Worm (Caenorhabditis elegans) whole organism, L4 larva: ENCODE data around the gene C18B2.4.

Experiments
- D1046.2 ChIP-seq: fragments of 200-800 bp; sonication (Bioruptor generic); IDR thresholded peaks from 2 replicates; pipeline ENCODE4 v1.3.6; 2022; ENCODE audit warnings: missing genetic modification characterization, missing compliant biosample characterization
- R02D3.7 ChIP-seq: fragments of 150-350 bp; sonication (generic microtip); optimal IDR thresholded peaks from 3 replicates; lab custom pipeline; 2014; ENCODE audit warnings: missing biosample characterization, missing genetic modification characterization
- T20F7.1 ChIP-seq: fragments of 200-800 bp; sonication (Bioruptor generic); optimal IDR thresholded peaks from 2 replicates; lab custom pipeline; 2018; ENCODE audit warnings: mild to moderate bottlenecking, missing genetic modification characterization, missing compliant biosample characterization
- Y48G9A.11 ChIP-seq: fragments of 200-800 bp; sonication (Bioruptor generic); IDR thresholded peaks from 2 replicates; pipeline ENCODE4 v1.3.6; 2022; ENCODE audit warnings: missing genetic modification reagents, missing genetic modification characterization, missing compliant biosample characterization
- ZK337.2 ChIP-seq: fragments of 200-800 bp; sonication (Bioruptor generic); IDR thresholded peaks from 2 replicates; pipeline ENCODE4 v1.3.6; 2022; ENCODE audit warnings: missing genetic modification reagents, missing genetic modification characterization, missing compliant biosample characterization
- aha-1 ChIP-seq: fragments of 150-350 bp; peaks from one replicate; lab custom pipeline; 2014; ENCODE audit warnings: missing biosample characterization, missing genetic modification characterization
- daf-12 ChIP-seq: fragments of 150-350 bp; optimal IDR thresholded peaks from 2 replicates; lab custom pipeline; 2014; ENCODE audit warnings: missing biosample characterization, missing genetic modification reagents, missing genetic modification characterization
- daf-16 ChIP-seq, 3 experiments: sonication (generic microtip); optimal IDR thresholded peaks; 2 replicates each; lab custom pipeline; 2016 to 2017; ENCODE audit warnings: missing genetic modification characterization in 3 of 3, missing genetic modification reagents in 3 of 3, mild to moderate bottlenecking in 2 of 3, missing compliant biosample characterization in 2 of 3, missing biosample characterization in 1 of 3, moderate library complexity in 1 of 3
- dmd-6 ChIP-seq: fragments of 200-800 bp; sonication (Bioruptor generic); IDR thresholded peaks from 2 replicates; pipeline ENCODE4 v1.3.6; 2022; ENCODE audit warnings: missing genetic modification reagents, missing genetic modification characterization, missing compliant biosample characterization
- dve-1 ChIP-seq: sonication (generic microtip); optimal IDR thresholded peaks from 2 replicates; lab custom pipeline; 2017; ENCODE audit warnings: antibody characterized with exemption, mild to moderate bottlenecking, missing genetic modification characterization, missing compliant biosample characterization; ENCODE audit not compliant: insufficient read depth
- hlh-11 ChIP-seq: fragments of 200-800 bp; sonication (Bioruptor generic); optimal IDR thresholded peaks from 2 replicates; lab custom pipeline; 2018; ENCODE audit warnings: mild to moderate bottlenecking, missing genetic modification characterization, missing compliant biosample characterization
- madf-5 ChIP-seq, 2 experiments: fragments of 200-800 bp; sonication (Bioruptor generic); IDR thresholded peaks; 2 replicates each; pipeline ENCODE4 v1.3.6; 2022; ENCODE audit warnings: missing compliant biosample characterization in 2 of 2, missing genetic modification characterization in 2 of 2
- mep-1 ChIP-seq: fragments of 150-350 bp; sonication (generic microtip); optimal IDR thresholded peaks from 3 replicates; lab custom pipeline; 2014; ENCODE audit warnings: missing biosample characterization, missing genetic modification characterization
- mxl-3 ChIP-seq: fragments of 200-800 bp; sonication (Bioruptor generic); optimal IDR thresholded peaks from 2 replicates; lab custom pipeline; 2018; ENCODE audit warnings: mild to moderate bottlenecking, missing genetic modification characterization, missing compliant biosample characterization
- nhr-10 ChIP-seq: fragments of 150-350 bp; optimal IDR thresholded peaks from 2 replicates; lab custom pipeline; 2014; ENCODE audit warnings: missing biosample characterization, missing genetic modification characterization
- nhr-102 ChIP-seq: sonication (generic microtip); optimal IDR thresholded peaks from 2 replicates; lab custom pipeline; 2016; ENCODE audit warnings: mild to moderate bottlenecking, missing genetic modification characterization, moderate library complexity, missing compliant biosample characterization
- nhr-25 ChIP-seq: sonication (generic microtip); optimal IDR thresholded peaks from 2 replicates; lab custom pipeline; 2017; ENCODE audit warnings: missing genetic modification characterization, mild to moderate bottlenecking, missing compliant biosample characterization, antibody characterized with exemption, moderate library complexity, borderline replicate concordance; ENCODE audit not compliant: insufficient read depth
- nhr-28 ChIP-seq: fragments of 150-350 bp; optimal IDR thresholded peaks from 2 replicates; lab custom pipeline; 2014; ENCODE audit warnings: missing biosample characterization, missing genetic modification characterization
- nhr-76 ChIP-seq: fragments of 150-350 bp; optimal IDR thresholded peaks from 2 replicates; lab custom pipeline; 2014; ENCODE audit warnings: missing biosample characterization, missing genetic modification characterization
- pqm-1 ChIP-seq: sonication (generic microtip); optimal IDR thresholded peaks from 2 replicates; lab custom pipeline; 2017; ENCODE audit warnings: missing biosample characterization, missing genetic modification characterization
- set-16 ChIP-seq: fragments of 200-800 bp; sonication (Bioruptor generic); IDR thresholded peaks from 2 replicates; pipeline ENCODE4 v1.3.6; 2022; ENCODE audit warnings: missing genetic modification reagents, missing genetic modification characterization, missing compliant biosample characterization
- tag-97 ChIP-seq: fragments of 200-800 bp; sonication (Bioruptor generic); IDR thresholded peaks from 2 replicates; pipeline ENCODE4 v1.3.6; 2022; ENCODE audit warnings: missing genetic modification characterization, missing compliant biosample characterization
- unc-130 ChIP-seq: sonication (generic microtip); optimal IDR thresholded peaks from 2 replicates; lab custom pipeline; 2016; ENCODE audit warnings: missing genetic modification reagents, missing genetic modification characterization, missing compliant biosample characterization
- unc-62 ChIP-seq, 3 experiments: fragments of 150-350 bp in 1 of 3; sonication (generic microtip); optimal IDR thresholded peaks in 2 of 3; peaks in 1 of 3; 1 replicate in 1 of 3; 2 replicates in 2 of 3; lab custom pipeline; 2014 to 2017; ENCODE audit warnings: missing biosample characterization in 3 of 3, missing genetic modification characterization in 3 of 3, missing genetic modification reagents in 3 of 3, missing genotype in 1 of 3
- zfp-2 ChIP-seq: sonication (generic microtip); optimal IDR thresholded peaks from 2 replicates; lab custom pipeline; 2016; ENCODE audit warnings: mild to moderate bottlenecking, missing genetic modification characterization, missing compliant biosample characterization

The C18B2.4 gene

ce11 chrX:3600390-3600789 lies 5.2 kb downstream of the C18B2.4 start, which contains the start of gene cgr-1:
TSS of gene cgr-1 (minus strand) at chrX:3600457.
- peak; percentile 47 for TF ChIP-seq hlh-11 (tag; lab: Kevin White, UChicago)
- TF ChIP-seq nhr-28 (tag; lab: Kevin White, UChicago) = peak; percentile 57
- no peak for TF ChIP-seq daf-16 (GFP tag; optimal IDR thresholded peaks at IDR 0.05; lab: Kevin White, UChicago)
- TF ChIP-seq daf-16 (tag; optimal IDR thresholded peaks at IDR 0.05; lab: Kevin White, UChicago) = peak; percentile 80
- TF ChIP-seq nhr-76 (tag; lab: Kevin White, UChicago) = no peak
- peak; percentile 46 for TF ChIP-seq pqm-1 (tag; lab: Kevin White, UChicago)
- TF ChIP-seq unc-130 = no peak
- peak; percentile 63 for TF ChIP-seq dve-1 (tag; lab: Kevin White, UChicago)
- peak; percentile 13; the same call in 1 of the 2 replicates for TF ChIP-seq dmd-6 (GFP tag; lab: Robert Waterston, UW)
- TF ChIP-seq, all 104 proteins: peak for 6

- no peak for TF ChIP-seq zfp-2 (tag; lab: Kevin White, UChicago)
- TF ChIP-seq daf-16 (GFP tag; optimal IDR thresholded peaks at IDR 0.05; lab: Kevin White, UChicago) = peak in 1 of 2 experiments; percentile 84
- TF ChIP-seq daf-16 (tag; optimal IDR thresholded peaks at IDR 0.05; lab: Kevin White, UChicago) = no peak
- TF ChIP-seq T20F7.1 (GFP tag; lab: Kevin White, UChicago) = no peak
- TF ChIP-seq dmd-6 (GFP tag; lab: Robert Waterston, UW) = no peak
- TF ChIP-seq daf-12 (tag; lab: Kevin White, UChicago) = no peak
- TF ChIP-seq, all 104 proteins: peak for 1
Measured at ce11 chrX:3599860-3600259, 5.7 kb downstream of the C18B2.4 start.

ce11 chrX:3596967-3597366 lies 8.6 kb downstream of the C18B2.4 start:
- TF ChIP-seq nhr-10 (tag; lab: Kevin White, UChicago) = no peak
- TF ChIP-seq, all 104 proteins: peak for 0

ce11 chrX:3596303-3596772 lies 9.2 kb downstream of the C18B2.4 start, which contains the start of gene T27A10.6:
TSS of gene T27A10.6 (minus strand) at chrX:3596353.
- TF ChIP-seq madf-5 (GFP tag; IDR thresholded peaks at IDR 0.05; lab: Robert Waterston, UW) (no peak), mxl-3 (peak; percentile 41), ZK337.2 (GFP tag; lab: Robert Waterston, UW) (no peak), R02D3.7 (tag; lab: Kevin White, UChicago) (no peak), T20F7.1 (GFP tag; lab: Kevin White, UChicago) (no peak), nhr-102 (tag; lab: Kevin White, UChicago) (no peak), hlh-11 (tag; lab: Kevin White, UChicago) (peak; percentile 55), unc-62 (GFP tag; optimal IDR thresholded peaks at IDR 0.05 in 1 of 2; lab: Kevin White, UChicago) (peak in 1 of 2 experiments; percentile 9), unc-62 (tag; optimal IDR thresholded peaks at IDR 0.05; lab: Kevin White, UChicago) (no peak), D1046.2 (GFP tag; lab: Robert Waterston, UW) (no peak)

ce11 chrX:3590510-3590909 lies 15.0 kb downstream of the C18B2.4 start:
- no peak for TF ChIP-seq Y48G9A.11 (GFP tag; lab: Robert Waterston, UW)
- TF ChIP-seq tag-97 (GFP tag; lab: Robert Waterston, UW) = no peak
- TF ChIP-seq unc-62 (GFP tag; optimal IDR thresholded peaks at IDR 0.05 in 1 of 2; lab: Kevin White, UChicago) = peak in 1 of 2 experiments; percentile 11
- no peak for TF ChIP-seq unc-62 (tag; optimal IDR thresholded peaks at IDR 0.05; lab: Kevin White, UChicago)
- no peak for TF ChIP-seq nhr-25
- TF ChIP-seq, all 104 proteins: peak for 1

- TF ChIP-seq set-16 (GFP tag; lab: Robert Waterston, UW) (peak; percentile 73), aha-1 (peak; percentile 65), mep-1 (tag; lab: Kevin White, UChicago) (no peak)
- TF ChIP-seq, all 104 proteins: peak for 2
Measured at ce11 chrX:3585625-3586024, 19.9 kb downstream of the C18B2.4 start, which contains the start of gene T27A10.2. TSS of gene T27A10.2 (plus strand) at chrX:3585957.

- no peak for TF ChIP-seq T20F7.1 (GFP tag; lab: Kevin White, UChicago)
- peak; percentile 90 for TF ChIP-seq aha-1
Measured at ce11 chrX:3584481-3584880, 21.1 kb downstream of the C18B2.4 start.
